Fruit fly (Drosophila melanogaster) whole organism, pupa: Measurements from ENCODE around the gene bcn92.

Experiments
- CG13204 ChIP-seq: fragments of 200-800 bp; sonication (Bioruptor generic); optimal IDR thresholded peaks from 2 replicates; lab custom pipeline; 2018; ENCODE audit warnings: missing biosample characterization, mild to moderate bottlenecking, missing genetic modification characterization, moderate library complexity
- CG14655 ChIP-seq: fragments of 200-800 bp; sonication (Bioruptor generic); optimal IDR thresholded peaks from 3 replicates; lab custom pipeline; 2017; ENCODE audit warnings: mild to moderate bottlenecking, missing biosample characterization, missing genetic modification reagents, missing genetic modification characterization
- Ets98B ChIP-seq: fragments of 200-800 bp; sonication (Bioruptor generic); IDR thresholded peaks from 2 replicates; pipeline ENCODE4 v1.3.6; 2022; ENCODE audit warnings: missing biosample characterization, missing genetic modification characterization

DNA sequence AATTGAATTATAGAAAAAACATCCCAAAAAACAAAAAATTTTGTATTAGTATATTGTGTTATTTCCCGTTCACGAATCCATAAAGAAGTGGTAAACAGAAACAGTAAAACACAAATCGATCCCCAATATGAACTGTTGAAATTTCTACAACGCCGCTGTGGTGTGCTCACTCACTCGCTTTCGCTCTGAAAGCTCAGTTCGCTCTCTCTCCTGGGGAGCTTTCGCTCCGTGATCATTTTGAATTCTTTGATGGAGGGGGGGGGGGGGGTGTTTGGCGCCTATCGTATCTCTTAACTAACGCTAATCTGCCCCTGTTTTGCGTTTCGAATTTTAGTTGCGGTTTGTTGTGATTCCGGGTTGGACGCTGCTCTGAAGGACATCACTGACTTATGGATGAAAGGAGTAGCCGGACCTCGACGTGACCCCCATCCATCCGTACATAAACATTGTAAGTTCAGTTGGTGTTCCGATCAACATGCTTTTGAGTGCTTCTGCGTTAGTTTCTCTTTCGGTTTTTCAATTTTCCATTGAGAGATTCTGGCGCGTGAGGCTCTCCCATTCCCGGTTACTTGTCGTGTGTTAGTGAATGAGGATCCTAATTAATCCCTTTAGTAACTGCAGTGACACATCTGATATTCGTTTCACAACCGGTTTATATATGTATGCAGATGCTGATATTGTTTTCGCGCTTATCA lies 8.1 kb downstream of the bcn92 start, which contains the start of gene D2hgdh:
- peak; percentile 69 for TF ChIP-seq Ets98B (GFP tag; lab: Robert Waterston, UW)
- no peak for TF ChIP-seq CG13204 (GFP tag; lab: Kevin White, UChicago)
- TF ChIP-seq CG14655 (GFP tag; lab: Kevin White, UChicago): no peak
